Worm (Caenorhabditis elegans) whole organism, midembryonic: ENCODE measurements around the gene Y49G5B.1.

Experiments
- T22C8.4 ChIP-seq: fragments of 200-800 bp; sonication (Bioruptor generic); IDR thresholded peaks from 2 replicates; pipeline ENCODE4 v1.3.6; 2022; ENCODE audit warnings: missing genetic modification characterization, missing compliant biosample characterization
- flt-1 ChIP-seq: fragments of 200-800 bp; sonication (Bioruptor generic); IDR thresholded peaks from 2 replicates; pipeline ENCODE4 v1.3.6; 2022; ENCODE audit warnings: missing genetic modification characterization, missing compliant biosample characterization
- klf-2 ChIP-seq: fragments of 200-800 bp; sonication (Bioruptor generic); conservative IDR thresholded peaks from 2 replicates; pipeline ENCODE4 v1.3.6; 2022; ENCODE audit warnings: missing genetic modification reagents, missing genetic modification characterization, missing compliant biosample characterization
- med-1 ChIP-seq: sonication (generic microtip); optimal IDR thresholded peaks from 2 replicates; lab custom pipeline; 2017; ENCODE audit warnings: missing genetic modification characterization, mild to moderate bottlenecking, missing compliant biosample characterization, antibody characterized with exemption, missing genetic modification reagents; ENCODE audit not compliant: insufficient read depth
- ref-1 ChIP-seq: fragments of 200-800 bp; sonication (Bioruptor generic); conservative IDR thresholded peaks from 2 replicates; pipeline ENCODE4 v1.3.6; 2022; ENCODE audit warnings: missing genetic modification reagents, missing genetic modification characterization, missing compliant biosample characterization
- ztf-29 ChIP-seq: fragments of 200-800 bp; sonication (Bioruptor generic); IDR thresholded peaks from 2 replicates; pipeline ENCODE4 v1.3.6; 2022; ENCODE audit warnings: missing genetic modification reagents, missing genetic modification characterization, missing compliant biosample characterization

DNA sequence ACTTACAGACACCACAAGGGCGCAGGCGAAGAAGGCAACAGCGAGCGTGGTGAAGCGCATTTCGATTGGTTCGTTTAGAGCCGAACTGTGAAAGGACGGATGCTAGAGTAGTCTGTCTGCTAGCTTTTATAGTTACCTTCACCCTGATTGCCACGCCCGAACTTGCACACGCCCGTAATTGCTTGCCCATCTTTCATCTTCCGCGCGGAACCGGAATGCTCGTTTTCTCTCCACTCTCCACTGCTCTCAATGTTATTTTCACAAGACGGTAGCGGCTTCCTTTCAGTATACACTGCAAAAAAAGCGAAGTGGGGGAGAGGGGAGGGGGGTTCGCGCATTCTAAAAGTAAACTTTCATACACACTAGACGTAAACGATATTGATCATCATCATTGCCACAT is 28.7 kb upstream of the Y49G5B.1 start, which contains the start of gene abu-8:
- TF ChIP-seq ztf-29 (no peak), ref-1 (GFP tag; lab: Robert Waterston, UW) (no peak), flt-1 (GFP tag; lab: Robert Waterston, UW) (no peak), T22C8.4 (no peak), med-1 (no peak), klf-2 (GFP tag; lab: Robert Waterston, UW) (0 out of 2 replicates have a peak, but pooled peaks have one; percentile 18)
